Worm (Caenorhabditis elegans) whole organism, midembryonic: ENCODE measurements around the gene C06B8.3.

Experiments
- T22C8.4 ChIP-seq: fragments of 200-800 bp; sonication (Bioruptor generic); IDR thresholded peaks from 2 replicates; pipeline ENCODE4 v1.3.6; 2022; ENCODE audit warnings: missing genetic modification characterization, missing compliant biosample characterization
- cog-1 ChIP-seq: sonication (generic microtip); optimal IDR thresholded peaks from 2 replicates; lab custom pipeline; 2016; ENCODE audit warnings: missing genetic modification characterization, missing compliant biosample characterization
- flt-1 ChIP-seq: fragments of 200-800 bp; sonication (Bioruptor generic); IDR thresholded peaks from 2 replicates; pipeline ENCODE4 v1.3.6; 2022; ENCODE audit warnings: missing genetic modification characterization, missing compliant biosample characterization
- klf-2 ChIP-seq: fragments of 200-800 bp; sonication (Bioruptor generic); conservative IDR thresholded peaks from 2 replicates; pipeline ENCODE4 v1.3.6; 2022; ENCODE audit warnings: missing genetic modification reagents, missing genetic modification characterization, missing compliant biosample characterization
- med-1 ChIP-seq: sonication (generic microtip); optimal IDR thresholded peaks from 2 replicates; lab custom pipeline; 2017; ENCODE audit warnings: missing genetic modification characterization, mild to moderate bottlenecking, missing compliant biosample characterization, antibody characterized with exemption, missing genetic modification reagents; ENCODE audit not compliant: insufficient read depth
- ref-1 ChIP-seq: fragments of 200-800 bp; sonication (Bioruptor generic); conservative IDR thresholded peaks from 2 replicates; pipeline ENCODE4 v1.3.6; 2022; ENCODE audit warnings: missing genetic modification reagents, missing genetic modification characterization, missing compliant biosample characterization
- tab-1 ChIP-seq: fragments of 200-800 bp; sonication (Bioruptor generic); IDR thresholded peaks from 2 replicates; pipeline ENCODE4 v1.3.6; 2022; ENCODE audit warnings: missing genetic modification characterization, missing compliant biosample characterization
- ztf-23 ChIP-seq: fragments of 200-800 bp; sonication (Bioruptor generic); IDR thresholded peaks from 2 replicates; pipeline ENCODE4 v1.3.6; 2022; ENCODE audit warnings: missing genetic modification reagents, missing genetic modification characterization, missing compliant biosample characterization
- ztf-29 ChIP-seq: fragments of 200-800 bp; sonication (Bioruptor generic); IDR thresholded peaks from 2 replicates; pipeline ENCODE4 v1.3.6; 2022; ENCODE audit warnings: missing genetic modification reagents, missing genetic modification characterization, missing compliant biosample characterization

Gene C06B8.3

ce11 chrV:15515365-15515764 lies 30.9 kb upstream of the C06B8.3 start:
- TF ChIP-seq flt-1 (GFP tag; lab: Robert Waterston, UW) (no peak), tab-1 (GFP tag; lab: Robert Waterston, UW) (no peak), cog-1 (tag; lab: Kevin White, UChicago) (no peak), ztf-29 (GFP tag; lab: Robert Waterston, UW) (no peak), ztf-23 (GFP tag; lab: Robert Waterston, UW) (no peak), klf-2 (GFP tag; lab: Robert Waterston, UW) (no peak), med-1 (GFP tag; lab: Kevin White, UChicago) (no peak), ref-1 (GFP tag; lab: Robert Waterston, UW) (no peak), T22C8.4 (GFP tag; lab: Robert Waterston, UW) (no peak)

- TF ChIP-seq flt-1 (GFP tag; lab: Robert Waterston, UW) (no peak), T22C8.4 (GFP tag; lab: Robert Waterston, UW) (no peak), ztf-23 (GFP tag; lab: Robert Waterston, UW) (no peak), tab-1 (GFP tag; lab: Robert Waterston, UW) (no peak), klf-2 (GFP tag; lab: Robert Waterston, UW) (no peak), ztf-29 (GFP tag; lab: Robert Waterston, UW) (no peak), med-1 (GFP tag; lab: Kevin White, UChicago) (no peak), cog-1 (tag; lab: Kevin White, UChicago) (no peak), ref-1 (GFP tag; lab: Robert Waterston, UW) (no peak)
These were observed 28.7 kb upstream of the C06B8.3 start for ce11 chrV:15512856-15513756.

ce11 chrV:15511613-15512216 lies 27.3 kb upstream of the C06B8.3 start, which contains the start of gene rpl-38:
rpl-38 (plus strand) TSS chrV:15512166.
- TF ChIP-seq tab-1 (GFP tag; lab: Robert Waterston, UW) (no peak), ztf-23 (GFP tag; lab: Robert Waterston, UW) (no peak), ztf-29 (GFP tag; lab: Robert Waterston, UW) (no peak), flt-1 (GFP tag; lab: Robert Waterston, UW) (no peak), cog-1 (tag; lab: Kevin White, UChicago) (no peak), klf-2 (GFP tag; lab: Robert Waterston, UW) (no peak), T22C8.4 (GFP tag; lab: Robert Waterston, UW) (no peak), med-1 (GFP tag; lab: Kevin White, UChicago) (no peak), ref-1 (GFP tag; lab: Robert Waterston, UW) (no peak)

ce11 chrV:15505068-15505467 lies 20.6 kb upstream of the C06B8.3 start:
- TF ChIP-seq ztf-29 (GFP tag; lab: Robert Waterston, UW), result peak; percentile 50; the same call in 1 of the 2 replicates
- TF ChIP-seq klf-2 (GFP tag; lab: Robert Waterston, UW), result 0 out of 2 replicates have a peak, but pooled peaks have one; percentile 10
- TF ChIP-seq flt-1 (GFP tag; lab: Robert Waterston, UW), result peak; percentile 85
- no peak for TF ChIP-seq cog-1 (tag; lab: Kevin White, UChicago)
- TF ChIP-seq T22C8.4 (GFP tag; lab: Robert Waterston, UW), result 0 out of 2 replicates have a peak, but pooled peaks have one; percentile 43
- TF ChIP-seq ref-1 (GFP tag; lab: Robert Waterston, UW), result peak; percentile 62
- TF ChIP-seq med-1 (GFP tag; lab: Kevin White, UChicago), result no peak
- peak; percentile 71 for TF ChIP-seq ztf-23 (GFP tag; lab: Robert Waterston, UW)
- peak; percentile 79 for TF ChIP-seq tab-1 (GFP tag; lab: Robert Waterston, UW)

ce11 chrV:15503603-15504002 lies 19.2 kb upstream of the C06B8.3 start:
- TF ChIP-seq ztf-23 (GFP tag; lab: Robert Waterston, UW) (no peak), flt-1 (GFP tag; lab: Robert Waterston, UW) (no peak)

ce11 chrV:15499099-15499498 lies 14.7 kb upstream of the C06B8.3 start:
- TF ChIP-seq flt-1 (GFP tag; lab: Robert Waterston, UW), result no peak
- no peak for TF ChIP-seq ref-1 (GFP tag; lab: Robert Waterston, UW)
- no peak for TF ChIP-seq ztf-29 (GFP tag; lab: Robert Waterston, UW)
- TF ChIP-seq klf-2 (GFP tag; lab: Robert Waterston, UW), result no peak
- TF ChIP-seq cog-1 (tag; lab: Kevin White, UChicago), result no peak
- no peak for TF ChIP-seq med-1 (GFP tag; lab: Kevin White, UChicago)
- TF ChIP-seq ztf-23 (GFP tag; lab: Robert Waterston, UW), result no peak

- TF ChIP-seq ztf-23 (GFP tag; lab: Robert Waterston, UW), result no peak
- TF ChIP-seq cog-1 (tag; lab: Kevin White, UChicago), result no peak
- TF ChIP-seq med-1 (GFP tag; lab: Kevin White, UChicago), result no peak
- TF ChIP-seq ztf-29 (GFP tag; lab: Robert Waterston, UW), result no peak
- TF ChIP-seq tab-1 (GFP tag; lab: Robert Waterston, UW), result no peak
- no peak for TF ChIP-seq klf-2 (GFP tag; lab: Robert Waterston, UW)
- TF ChIP-seq flt-1 (GFP tag; lab: Robert Waterston, UW), result no peak
- TF ChIP-seq T22C8.4 (GFP tag; lab: Robert Waterston, UW), result no peak
- no peak for TF ChIP-seq ref-1 (GFP tag; lab: Robert Waterston, UW)
These were observed 14.0 kb upstream of the C06B8.3 start, which contains the start of gene C06B8.7 for ce11 chrV:15498434-15498833. C06B8.7 (plus strand) TSS chrV:15498734.

ce11 chrV:15497731-15498130 lies 13.3 kb upstream of the C06B8.3 start:
- TF ChIP-seq ztf-29 (GFP tag; lab: Robert Waterston, UW) (peak; percentile 53; the same call in 1 of the 2 replicates), cog-1 (tag; lab: Kevin White, UChicago) (peak; percentile 12), klf-2 (GFP tag; lab: Robert Waterston, UW) (no peak), tab-1 (GFP tag; lab: Robert Waterston, UW) (no peak)
